Worm (Caenorhabditis elegans): ENCODE results near the gene C03G6.17.

ce11 chrV:7381008-7381407, at the start of gene C03G6.17:
- no peak for TF ChIP-seq egl-43 (GFP tag; IDR thresholded peaks at IDR 0.05)
- TF ChIP-seq aly-2 (tag; optimal IDR thresholded peaks at IDR 0.05), result no peak
- TF ChIP-seq mdl-1 (tag; optimal IDR thresholded peaks at IDR 0.05), result no peak
- no peak for TF ChIP-seq nhr-76 (tag; optimal IDR thresholded peaks at IDR 0.05)
- peak; percentile 22 for TF ChIP-seq aha-1 (tag)
- TF ChIP-seq nhr-237 (tag; optimal IDR thresholded peaks at IDR 0.05), result no peak
- TF ChIP-seq lin-13 (GFP tag; optimal IDR thresholded peaks at IDR 0.05), result no peak
- no peak for TF ChIP-seq F37D6.2 (tag; optimal IDR thresholded peaks at IDR 0.05)
- no peak for TF ChIP-seq T20F7.1 (GFP tag; optimal IDR thresholded peaks at IDR 0.05)
- TF ChIP-seq nhr-6 (tag; optimal IDR thresholded peaks at IDR 0.05), result no peak
- TF ChIP-seq ceh-28 (tag; optimal IDR thresholded peaks at IDR 0.05), result no peak
- no peak for TF ChIP-seq F10B5.3 (tag; optimal IDR thresholded peaks at IDR 0.05)

Data from whole organism, L4 larva.